Worm (Caenorhabditis elegans) whole organism, dauer: Measurements from ENCODE around the gene C02E7.7.

Experiments used
- unc-62 ChIP-seq: sonication (generic microtip); optimal IDR thresholded peaks from 2 replicates; lab custom pipeline; 2017; ENCODE audit warnings: missing biosample characterization, missing genetic modification reagents, missing genetic modification characterization

The C02E7.7 gene

ce11 chrV:4895744-4896143 is 22.6 kb downstream of the C02E7.7 start, which contains the start of gene ugt-9:
TSS of gene ugt-9 (plus strand) at chrV:4896048.
- no peak for TF ChIP-seq unc-62 (GFP tag; lab: Kevin White, UChicago)

- no peak for TF ChIP-seq unc-62 (GFP tag; lab: Kevin White, UChicago)
Observed at ce11 chrV:4894971-4895370, 23.4 kb downstream of the C02E7.7 start, which contains the start of gene ugt-11. TSS of gene ugt-11 (minus strand) at chrV:4895071.

- no peak for TF ChIP-seq unc-62 (GFP tag; lab: Kevin White, UChicago)
Observed at ce11 chrV:4891305-4891704, 27.1 kb downstream of the C02E7.7 start.

- TF ChIP-seq unc-62 (GFP tag; lab: Kevin White, UChicago) = no peak
Observed at ce11 chrV:4890781-4891180, 27.6 kb downstream of the C02E7.7 start.

- no peak for TF ChIP-seq unc-62 (GFP tag; lab: Kevin White, UChicago)
Observed at ce11 chrV:4889976-4890479, 28.3 kb downstream of the C02E7.7 start, which contains the start of gene T19H12.2. TSS of gene T19H12.2 (plus strand) at chrV:4890429.

ce11 chrV:4889477-4889876 is 28.9 kb downstream of the C02E7.7 start, which contains the start of gene ugt-12:
TSS of gene ugt-12 (minus strand) at chrV:4889629.
- TF ChIP-seq unc-62 (GFP tag; lab: Kevin White, UChicago) = no peak

- TF ChIP-seq unc-62 (GFP tag; lab: Kevin White, UChicago) = no peak
Observed at ce11 chrV:4885372-4885771, 33.0 kb downstream of the C02E7.7 start, which contains the start of gene T19H12.3. TSS of gene T19H12.3 (plus strand) at chrV:4885672.

ce11 chrV:4884490-4884889 is 33.9 kb downstream of the C02E7.7 start, which contains the start of gene T19H12.12:
TSS of gene T19H12.12 (plus strand) at chrV:4884790.
- TF ChIP-seq unc-62 (GFP tag; lab: Kevin White, UChicago) = no peak

ce11 chrV:4881377-4881776 is 37.0 kb downstream of the C02E7.7 start, which contains the start of gene str-32:
TSS of gene str-32 (minus strand) at chrV:4881477.
- TF ChIP-seq unc-62 (GFP tag; lab: Kevin White, UChicago) = no peak

ce11 chrV:4879251-4879650 is 39.1 kb downstream of the C02E7.7 start, which contains the start of gene T19H12.15:
TSS of gene T19H12.15 (minus strand) at chrV:4879351.
- TF ChIP-seq unc-62 (GFP tag; lab: Kevin White, UChicago) = no peak

ce11 chrV:4877587-4877986 is 40.8 kb downstream of the C02E7.7 start, which contains the start of gene T19H12.6:
TSS of gene T19H12.6 (minus strand) at chrV:4877687.
- TF ChIP-seq unc-62 (GFP tag; lab: Kevin White, UChicago) = no peak

- no peak for TF ChIP-seq unc-62 (GFP tag; lab: Kevin White, UChicago)
Observed at ce11 chrV:4871992-4872391, 46.4 kb downstream of the C02E7.7 start, which contains the start of gene srd-33. TSS of gene srd-33 (plus strand) at chrV:4872292.

- TF ChIP-seq unc-62 (GFP tag; lab: Kevin White, UChicago) = no peak
Observed at ce11 chrV:4870627-4871026, 47.7 kb downstream of the C02E7.7 start.

- TF ChIP-seq unc-62 (GFP tag; lab: Kevin White, UChicago) = no peak
Observed at ce11 chrV:4868698-4869097, 49.7 kb downstream of the C02E7.7 start.
